Worm (Caenorhabditis elegans) whole organism, L3 larva: ENCODE results near the gene gldi-6.

ENCODE experiments used
- R02D3.7 ChIP-seq: fragments of 150-350 bp; optimal IDR thresholded peaks from 2 replicates; lab custom pipeline; 2014; ENCODE audit warnings: missing biosample characterization, missing genetic modification characterization
- ZK546.5 ChIP-seq: sonication (generic microtip); optimal IDR thresholded peaks from 2 replicates; lab custom pipeline; 2017; ENCODE audit warnings: missing biosample characterization, missing genetic modification characterization
- aly-2 ChIP-seq: fragments of 150-350 bp; optimal IDR thresholded peaks from 2 replicates; lab custom pipeline; 2014; ENCODE audit warnings: missing biosample characterization, missing genetic modification characterization
- ceh-28 ChIP-seq: fragments of 150-350 bp; optimal IDR thresholded peaks from 2 replicates; lab custom pipeline; 2014; ENCODE audit warnings: missing biosample characterization, missing genetic modification reagents, missing genetic modification characterization
- ceh-82 ChIP-seq: fragments of 150-350 bp; optimal IDR thresholded peaks from 2 replicates; lab custom pipeline; 2014; ENCODE audit warnings: missing biosample characterization, missing genetic modification characterization
- ceh-9 ChIP-seq: sonication (generic microtip); optimal IDR thresholded peaks from 2 replicates; lab custom pipeline; 2018; ENCODE audit warnings: missing biosample characterization, missing genetic modification characterization
- daf-12 ChIP-seq: fragments of 150-350 bp; optimal IDR thresholded peaks from 2 replicates; lab custom pipeline; 2014; ENCODE audit warnings: missing biosample characterization, missing genetic modification reagents, missing genetic modification characterization
- egl-27 ChIP-seq: sonication (generic microtip); optimal IDR thresholded peaks from 4 replicates; lab custom pipeline; 2017; ENCODE audit warnings: missing biosample characterization, missing genetic modification reagents, missing genetic modification characterization
- egl-5 ChIP-seq: fragments of 150-350 bp; optimal IDR thresholded peaks from 2 replicates; lab custom pipeline; 2017; ENCODE audit warnings: missing biosample characterization, missing genetic modification reagents, missing genetic modification characterization, inconsistent platforms
- elt-1 ChIP-seq: fragments of 150-350 bp; optimal IDR thresholded peaks from 2 replicates; lab custom pipeline; 2014; ENCODE audit warnings: missing biosample characterization, missing genetic modification characterization
- elt-3 ChIP-seq, 3 experiments: fragments of 150-350 bp in 1 of 3; sonication (generic microtip) in 2 of 3; optimal IDR thresholded peaks; 2 replicates in 2 of 3; 4 replicates in 1 of 3; lab custom pipeline; 2014 to 2017; ENCODE audit warnings: missing biosample characterization in 3 of 3, missing genetic modification characterization in 3 of 3
- eor-1 ChIP-seq, 2 experiments: fragments of 150-350 bp; optimal IDR thresholded peaks; 2 replicates each; lab custom pipeline; 2014 to 2018; ENCODE audit warnings: missing biosample characterization in 2 of 2, missing genetic modification characterization in 2 of 2
- fkh-10 ChIP-seq: sonication (generic microtip); optimal IDR thresholded peaks from 2 replicates; lab custom pipeline; 2017; ENCODE audit warnings: missing biosample characterization, missing genetic modification reagents, missing genetic modification characterization
- fos-1 ChIP-seq: fragments of 150-350 bp; optimal IDR thresholded peaks from 2 replicates; lab custom pipeline; 2014; ENCODE audit warnings: missing biosample characterization, missing genetic modification characterization
- hmg-11 ChIP-seq: sonication (generic microtip); optimal IDR thresholded peaks from 2 replicates; lab custom pipeline; 2016; ENCODE audit warnings: missing genetic modification characterization, missing compliant biosample characterization
- jun-1 ChIP-seq: fragments of 150-350 bp; optimal IDR thresholded peaks from 2 replicates; lab custom pipeline; 2014; ENCODE audit warnings: missing biosample characterization, missing genetic modification reagents, missing genetic modification characterization
- lsy-12 ChIP-seq: sonication (generic microtip); optimal IDR thresholded peaks from 2 replicates; lab custom pipeline; 2016; ENCODE audit warnings: mild to moderate bottlenecking, missing genetic modification characterization, missing compliant biosample characterization
- mml-1 ChIP-seq: fragments of 150-350 bp; sonication (generic microtip); optimal IDR thresholded peaks from 3 replicates; lab custom pipeline; 2014; ENCODE audit warnings: missing biosample characterization, missing genetic modification characterization
- nhr-11 ChIP-seq: fragments of 150-350 bp; optimal IDR thresholded peaks from 2 replicates; lab custom pipeline; 2014; ENCODE audit warnings: missing biosample characterization, missing genetic modification characterization
- nhr-12 ChIP-seq: fragments of 150-350 bp; optimal IDR thresholded peaks from 2 replicates; lab custom pipeline; 2014; ENCODE audit warnings: missing biosample characterization, missing genetic modification characterization
- nhr-23 ChIP-seq: fragments of 150-350 bp; optimal IDR thresholded peaks from 2 replicates; lab custom pipeline; 2014; ENCODE audit warnings: missing biosample characterization, missing genetic modification reagents, missing genetic modification characterization
- nhr-237 ChIP-seq: fragments of 150-350 bp; optimal IDR thresholded peaks from 2 replicates; lab custom pipeline; 2014; ENCODE audit warnings: missing biosample characterization, missing genetic modification characterization
- nhr-25 ChIP-seq: sonication (generic microtip); optimal IDR thresholded peaks from 2 replicates; lab custom pipeline; 2017; ENCODE audit warnings: missing biosample characterization, missing genetic modification characterization
- nhr-28 ChIP-seq: fragments of 150-350 bp; optimal IDR thresholded peaks from 2 replicates; lab custom pipeline; 2014; ENCODE audit warnings: missing biosample characterization, missing genetic modification characterization
- nhr-67 ChIP-seq: fragments of 150-350 bp; optimal IDR thresholded peaks from 2 replicates; lab custom pipeline; 2014; ENCODE audit warnings: missing biosample characterization, missing genetic modification characterization
- nhr-76 ChIP-seq: fragments of 150-350 bp; sonication (generic microtip); optimal IDR thresholded peaks from 5 replicates; lab custom pipeline; 2014; ENCODE audit warnings: missing biosample characterization, missing genetic modification characterization
- nhr-77 ChIP-seq: fragments of 150-350 bp; optimal IDR thresholded peaks from 2 replicates; lab custom pipeline; 2014; ENCODE audit warnings: missing biosample characterization, missing genetic modification characterization
- pha-4 ChIP-seq: fragments of 150-350 bp; optimal IDR thresholded peaks from 2 replicates; lab custom pipeline; 2014; ENCODE audit warnings: missing biosample characterization, missing genetic modification reagents, missing genetic modification characterization
- pqm-1 ChIP-seq: fragments of 150-350 bp; optimal IDR thresholded peaks from 2 replicates; lab custom pipeline; 2017; ENCODE audit warnings: missing biosample characterization, missing genetic modification characterization, inconsistent platforms
- sea-2 ChIP-seq: fragments of 150-350 bp; sonication (generic microtip); optimal IDR thresholded peaks from 4 replicates; lab custom pipeline; 2014; ENCODE audit warnings: missing biosample characterization, missing genetic modification reagents, missing genetic modification characterization
- skn-1 ChIP-seq: fragments of 150-350 bp; optimal IDR thresholded peaks from 2 replicates; lab custom pipeline; 2014; ENCODE audit warnings: missing biosample characterization, missing genetic modification characterization
- tbx-2 ChIP-seq: sonication (generic microtip); optimal IDR thresholded peaks from 2 replicates; lab custom pipeline; 2016; ENCODE audit warnings: mild to moderate bottlenecking, missing genetic modification characterization, missing compliant biosample characterization
- unc-62 ChIP-seq: fragments of 150-350 bp; sonication (generic microtip); optimal IDR thresholded peaks from 4 replicates; lab custom pipeline; 2014; ENCODE audit warnings: missing biosample characterization, missing genetic modification reagents, missing genetic modification characterization
- zag-1 ChIP-seq: fragments of 150-350 bp; optimal IDR thresholded peaks from 2 replicates; lab custom pipeline; 2014; ENCODE audit warnings: missing biosample characterization, missing genetic modification characterization
- ztf-11 ChIP-seq: fragments of 150-350 bp; optimal IDR thresholded peaks from 2 replicates; lab custom pipeline; 2014; ENCODE audit warnings: missing biosample characterization, missing genetic modification characterization
- ztf-4 ChIP-seq: fragments of 150-350 bp; optimal IDR thresholded peaks from 2 replicates; lab custom pipeline; 2014; ENCODE audit warnings: missing biosample characterization, missing genetic modification characterization

Gene gldi-6

DNA sequence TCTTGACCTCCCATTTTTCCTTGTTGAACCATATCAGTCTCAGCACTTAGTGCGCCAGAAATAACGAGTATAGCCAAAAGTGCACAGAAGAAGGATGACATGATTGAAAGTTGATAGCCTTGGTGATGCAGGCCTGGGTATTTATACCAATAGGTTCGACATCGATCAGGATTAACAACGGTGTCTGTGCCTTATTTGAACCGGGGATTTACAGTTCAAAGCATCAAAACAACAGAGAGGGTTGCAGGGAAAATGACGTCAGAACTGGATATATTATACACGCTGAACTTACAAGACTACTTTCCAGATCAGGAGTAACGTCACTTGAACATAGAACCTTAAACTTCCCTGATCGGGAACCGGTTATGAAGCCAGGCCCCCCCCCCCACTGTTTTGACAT lies 25.6 kb downstream of the gldi-6 start, which contains the start of gene Y49F6B.12:
Y49F6B.12 (minus strand) TSS at position 101 of the 400 bp plus-strand sequence.
- TF ChIP-seq elt-1 (tag; lab: Kevin White, UChicago) (no peak), daf-12 (tag; lab: Kevin White, UChicago) (no peak), nhr-25 (no peak), nhr-237 (no peak), tbx-2 (tag; lab: Kevin White, UChicago) (no peak), elt-3 (tag; optimal IDR thresholded peaks at IDR 0.05; lab: Kevin White, UChicago) (no peak), skn-1 (tag; lab: Kevin White, UChicago) (no peak), egl-5 (tag; lab: Kevin White, UChicago) (no peak), ztf-4 (tag; lab: Kevin White, UChicago) (no peak), ztf-11 (tag; lab: Kevin White, UChicago) (no peak), egl-27 (tag; lab: Kevin White, UChicago) (no peak), fkh-10 (GFP tag; lab: Kevin White, UChicago) (no peak)

DNA sequence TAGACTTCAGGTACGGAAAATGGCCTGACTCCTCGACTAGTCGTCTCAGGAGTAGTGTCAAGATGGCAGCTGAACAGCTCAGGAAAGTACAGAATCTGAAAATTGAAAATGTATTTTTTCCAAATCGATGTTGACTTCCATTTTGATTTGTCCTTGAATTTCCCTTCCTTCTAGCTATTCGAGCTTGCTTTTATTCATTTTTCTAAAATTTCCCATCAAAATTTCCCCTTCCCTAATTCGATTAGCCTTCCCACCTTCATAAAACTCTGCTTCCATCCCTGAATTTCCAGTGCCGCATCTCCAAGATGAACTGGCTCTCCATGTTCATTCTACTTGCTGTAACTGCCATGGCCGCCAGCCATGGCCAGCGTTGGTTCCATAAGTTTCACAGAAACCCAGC lies 26.1 kb downstream of the gldi-6 start, which contains the start of gene Y49F6B.6:
Y49F6B.6 (plus strand) TSS at position 301 of the 400 bp plus-strand sequence.
- TF ChIP-seq unc-62 (GFP tag; lab: Kevin White, UChicago) (no peak), nhr-77 (tag; lab: Kevin White, UChicago) (no peak), ZK546.5 (tag; lab: Kevin White, UChicago) (no peak), nhr-28 (tag; lab: Kevin White, UChicago) (no peak), egl-27 (tag; lab: Kevin White, UChicago) (no peak), elt-1 (tag; lab: Kevin White, UChicago) (no peak), fkh-10 (GFP tag; lab: Kevin White, UChicago) (no peak), hmg-11 (tag; lab: Kevin White, UChicago) (no peak), aly-2 (no peak), nhr-237 (no peak), eor-1 (tag; optimal IDR thresholded peaks at IDR 0.05; lab: Kevin White, UChicago) (no peak), tbx-2 (tag; lab: Kevin White, UChicago) (no peak), R02D3.7 (tag; lab: Kevin White, UChicago) (no peak), nhr-23 (tag; lab: Kevin White, UChicago) (no peak), ceh-82 (no peak), nhr-67 (tag; lab: Kevin White, UChicago) (no peak), ztf-4 (tag; lab: Kevin White, UChicago) (no peak), mml-1 (tag; lab: Kevin White, UChicago) (no peak), nhr-12 (tag; lab: Kevin White, UChicago) (no peak)

DNA sequence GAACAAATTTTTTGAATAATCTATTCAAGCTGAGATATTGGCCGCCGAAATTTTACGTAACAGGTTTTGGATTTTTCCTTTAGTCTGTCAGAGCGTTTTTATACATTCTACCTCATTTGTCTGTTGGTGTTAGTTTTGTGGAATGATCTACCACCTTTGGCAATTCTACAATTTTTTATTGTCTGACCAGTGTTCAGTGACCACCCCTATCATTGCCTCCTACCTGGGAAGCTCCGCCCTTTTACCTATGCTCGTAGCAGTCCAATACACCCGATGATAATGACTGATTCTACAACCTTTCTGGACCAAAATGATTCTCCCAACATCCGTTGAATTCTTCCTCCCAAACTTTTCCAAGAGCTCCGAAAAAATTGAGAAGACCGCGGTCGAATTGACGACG lies 27.0 kb downstream of the gldi-6 start, which contains the start of gene sdz-32:
sdz-32 (plus strand) TSS at position 301 of the 400 bp plus-strand sequence.
- TF ChIP-seq nhr-12 (tag; lab: Kevin White, UChicago) (no peak), unc-62 (GFP tag; lab: Kevin White, UChicago) (no peak), mml-1 (tag; lab: Kevin White, UChicago) (no peak), sea-2 (no peak), fos-1 (tag; lab: Kevin White, UChicago) (no peak), nhr-23 (tag; lab: Kevin White, UChicago) (no peak), elt-3 (tag; optimal IDR thresholded peaks at IDR 0.05; lab: Kevin White, UChicago) (no peak)

DNA sequence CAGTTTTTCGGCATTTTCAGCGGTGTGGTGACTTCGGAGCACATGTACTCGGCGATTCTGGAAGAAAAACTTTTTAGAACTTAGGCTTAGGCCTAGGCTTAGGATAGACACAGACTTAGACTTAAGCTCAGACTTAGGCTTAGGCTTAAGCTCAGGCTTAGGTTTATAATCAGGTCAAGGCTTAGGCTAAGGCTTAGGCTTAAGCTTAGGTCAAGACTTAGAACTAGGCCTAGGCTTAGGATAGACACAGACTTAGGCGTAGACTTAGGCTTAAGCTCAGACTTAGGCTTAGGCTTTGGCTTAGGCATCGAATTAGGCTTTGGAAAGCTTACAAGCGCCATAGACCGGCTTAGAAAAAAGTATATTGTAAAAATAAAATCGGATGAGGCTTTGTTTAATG lies 29.8 kb downstream of the gldi-6 start:
- TF ChIP-seq daf-12 (tag; lab: Kevin White, UChicago), result no peak
- TF ChIP-seq nhr-12 (tag; lab: Kevin White, UChicago), result no peak
- no peak for TF ChIP-seq ceh-82

DNA sequence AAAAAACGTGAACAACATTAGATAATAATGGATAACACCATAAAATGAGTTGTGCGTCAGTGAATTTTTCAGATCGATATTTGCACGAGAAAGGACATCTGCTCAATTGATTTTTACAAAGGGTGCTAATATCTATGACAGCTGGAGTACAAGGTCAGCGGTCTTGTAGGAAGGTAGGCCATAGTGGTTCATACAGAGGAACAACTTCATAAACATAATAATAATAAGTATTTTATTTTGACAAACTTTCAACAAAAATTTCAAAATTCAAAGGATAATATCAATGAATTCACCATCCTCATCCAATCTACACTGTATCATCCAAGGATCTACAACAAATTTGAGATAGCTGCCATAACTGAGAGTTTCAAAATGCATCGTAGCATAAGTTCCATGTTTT lies 30.4 kb downstream of the gldi-6 start, which contains the start of gene fbxb-104:
fbxb-104 (minus strand) TSS at position 101 of the 400 bp plus-strand sequence.
- TF ChIP-seq pha-4 (tag; lab: Kevin White, UChicago) (no peak), eor-1 (tag; optimal IDR thresholded peaks at IDR 0.05; lab: Kevin White, UChicago) (no peak), ceh-9 (tag; lab: Kevin White, UChicago) (no peak), nhr-11 (tag; lab: Kevin White, UChicago) (no peak), unc-62 (GFP tag; lab: Kevin White, UChicago) (no peak), fkh-10 (GFP tag; lab: Kevin White, UChicago) (no peak), lsy-12 (tag; lab: Kevin White, UChicago) (no peak), nhr-237 (no peak), nhr-28 (tag; lab: Kevin White, UChicago) (no peak), jun-1 (tag; lab: Kevin White, UChicago) (no peak), elt-1 (tag; lab: Kevin White, UChicago) (no peak), nhr-23 (tag; lab: Kevin White, UChicago) (no peak), zag-1 (no peak), ceh-28 (tag; lab: Kevin White, UChicago) (no peak), pqm-1 (tag; lab: Kevin White, UChicago) (no peak), aly-2 (no peak), ZK546.5 (tag; lab: Kevin White, UChicago) (no peak), nhr-76 (tag; lab: Kevin White, UChicago) (no peak), nhr-12 (tag; lab: Kevin White, UChicago) (no peak)
